Worm (Caenorhabditis elegans): ENCODE measurements around the gene nhr-41.

ce11 chrIV:1406267-1406666, 20.3 kb downstream of the nhr-41 start, which contains the start of gene spp-31:
- no peak for TF ChIP-seq ZK546.5 (tag; optimal IDR thresholded peaks at IDR 0.05)
- TF ChIP-seq nhr-237 (tag; optimal IDR thresholded peaks at IDR 0.05), result no peak
- no peak for TF ChIP-seq unc-39 (tag; optimal IDR thresholded peaks at IDR 0.05)
- no peak for TF ChIP-seq nhr-12 (tag; optimal IDR thresholded peaks at IDR 0.05)
- no peak for TF ChIP-seq blmp-1 (tag; optimal IDR thresholded peaks at IDR 0.05; ENCODE audit: insufficient read depth)
- TF ChIP-seq alr-1 (tag; optimal IDR thresholded peaks at IDR 0.05), result no peak

All from whole organism, L2 larva.